Fruit fly (Drosophila melanogaster): ENCODE results near the gene CG42818.
A peak's percentile ranks its signal among the peaks of the same experiment; 100 is the strongest.

CG42818 gene

DNA sequence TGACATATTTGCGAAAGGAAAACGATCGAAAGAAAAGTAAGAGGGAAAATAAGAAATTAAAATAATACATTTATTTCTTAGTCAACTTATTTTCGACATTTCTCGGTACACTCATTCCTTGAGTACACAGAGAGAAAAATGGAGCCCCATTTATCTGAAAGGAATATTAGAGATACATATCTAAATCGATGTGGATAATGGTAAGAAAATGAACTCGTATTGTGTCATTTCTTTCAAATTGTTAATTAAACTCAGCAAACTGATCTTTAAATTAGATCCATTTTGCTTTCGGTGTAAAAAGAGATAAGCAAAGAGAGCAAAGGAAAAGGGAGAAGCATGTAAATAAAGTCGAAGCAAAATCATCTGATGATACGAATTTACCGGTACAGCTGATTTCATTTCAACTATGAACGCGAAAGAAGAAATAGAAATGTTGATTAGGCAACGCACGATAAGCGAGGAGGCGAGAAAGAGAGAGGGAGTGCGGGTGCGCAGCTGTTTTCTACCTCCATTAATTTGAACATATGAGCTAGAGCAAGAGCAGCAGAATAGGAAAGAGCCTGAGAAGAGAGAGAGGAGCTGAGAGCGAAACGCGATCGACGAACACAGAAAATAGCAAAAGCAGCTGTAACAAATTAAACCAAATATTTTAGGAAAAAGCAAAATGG, 44.1 kb downstream of the CG42818 start (continued):
- TF ChIP-seq nmo (GFP tag; optimal IDR thresholded peaks at IDR 0.05): peak; percentile 90
- peak; percentile 56 for TF ChIP-seq sug (tag; optimal IDR thresholded peaks at IDR 0.05)
- peak; percentile 74 for TF ChIP-seq CG12744 (GFP tag; optimal IDR thresholded peaks at IDR 0.05)
- TF ChIP-seq CG13424 (tag; optimal IDR thresholded peaks at IDR 0.05): peak; percentile 87
- TF ChIP-seq CG11695 (GFP tag; IDR thresholded peaks at IDR 0.05): no peak
- peak; percentile 86 for TF ChIP-seq gro (GFP tag; optimal IDR thresholded peaks at IDR 0.05)
- TF ChIP-seq Six4 (GFP tag; optimal IDR thresholded peaks at IDR 0.05): peak; percentile 91
- peak; percentile 86 to 97 for TF ChIP-seq Pdp1 (GFP tag; optimal IDR thresholded peaks at IDR 0.05)
- TF ChIP-seq jing (GFP tag; optimal IDR thresholded peaks at IDR 0.05): peak; percentile 86
- TF ChIP-seq corto (GFP tag; optimal IDR thresholded peaks at IDR 0.05): peak; percentile 77
- TF ChIP-seq CG17912 (GFP tag; optimal IDR thresholded peaks at IDR 0.05): peak; percentile 35
- TF ChIP-seq CG6813 (GFP tag; optimal IDR thresholded peaks at IDR 0.05): peak; percentile 80
- TF ChIP-seq Rx (GFP tag; IDR thresholded peaks at IDR 0.05): no peak
- TF ChIP-seq CG7839 (tag; optimal IDR thresholded peaks at IDR 0.05): peak; percentile 92
- TF ChIP-seq GATAe (GFP tag; conservative IDR thresholded peaks at IDR 0.05): no peak
- TF ChIP-seq Bdp1 (GFP tag; optimal IDR thresholded peaks at IDR 0.05): peak; percentile 76
- no peak for TF ChIP-seq CG17612 (GFP tag; IDR thresholded peaks at IDR 0.05)
- no peak for TF ChIP-seq al (GFP tag; IDR thresholded peaks at IDR 0.05)
- peak; percentile 31 for TF ChIP-seq CTCF (GFP tag; optimal IDR thresholded peaks at IDR 0.05)
- TF ChIP-seq run (tag; optimal IDR thresholded peaks at IDR 0.05): peak; percentile 59
- TF ChIP-seq phol (tag; optimal IDR thresholded peaks at IDR 0.05): peak; percentile 92
- peak; percentile 46 for TF ChIP-seq Elba2 (GFP tag; optimal IDR thresholded peaks at IDR 0.05)
- peak; percentile 82 for TF ChIP-seq shn (GFP tag; optimal IDR thresholded peaks at IDR 0.05)
- TF ChIP-seq NC2β (GFP tag; optimal IDR thresholded peaks at IDR 0.05): peak; percentile 85
- TF ChIP-seq CG15601 (tag; optimal IDR thresholded peaks at IDR 0.05): peak; percentile 75
- peak; percentile 84 for TF ChIP-seq CG8944 (GFP tag; optimal IDR thresholded peaks at IDR 0.05)
- peak; percentile 73 for TF ChIP-seq sd (tag; optimal IDR thresholded peaks at IDR 0.05)
- peak; percentile 86 for TF ChIP-seq az2 (GFP tag; optimal IDR thresholded peaks at IDR 0.05)
- TF ChIP-seq Fer3 (tag; optimal IDR thresholded peaks at IDR 0.05): peak; percentile 92
- TF ChIP-seq sens-2 (GFP tag; IDR thresholded peaks at IDR 0.05): no peak
- TF ChIP-seq PHDP (tag; optimal IDR thresholded peaks at IDR 0.05): peak; percentile 92
- TF ChIP-seq Hr51 (GFP tag; optimal IDR thresholded peaks at IDR 0.05): peak; percentile 71 to 88
- TF ChIP-seq HHEX (GFP tag; optimal IDR thresholded peaks at IDR 0.05): peak; percentile 87
- TF ChIP-seq CG10431 (GFP tag; optimal IDR thresholded peaks at IDR 0.05): peak; percentile 65
- TF ChIP-seq dimm (GFP tag; IDR thresholded peaks at IDR 0.05): no peak
- peak; percentile 70 for TF ChIP-seq disco-r (GFP tag; optimal IDR thresholded peaks at IDR 0.05)
- peak; percentile 97 for TF ChIP-seq Ets65A (GFP tag)
- peak; percentile 93 for TF ChIP-seq CG7786 (GFP tag; optimal IDR thresholded peaks at IDR 0.05)
- TF ChIP-seq tgo (GFP tag; IDR thresholded peaks at IDR 0.05): no peak
- TF ChIP-seq CG17385 (GFP tag; optimal IDR thresholded peaks at IDR 0.05): peak; percentile 79
- TF ChIP-seq her (GFP tag; optimal IDR thresholded peaks at IDR 0.05): peak; percentile 87
- TF ChIP-seq tll (GFP tag; optimal IDR thresholded peaks at IDR 0.05): no peak
- TF ChIP-seq CHES-1-like (GFP tag; optimal IDR thresholded peaks at IDR 0.05): peak; percentile 74
- no peak for TF ChIP-seq D (optimal IDR thresholded peaks at IDR 0.05)
- peak; percentile 81 for TF ChIP-seq D (GFP tag; optimal IDR thresholded peaks at IDR 0.05)
- TF ChIP-seq CG6654 (GFP tag; optimal IDR thresholded peaks at IDR 0.05): peak; percentile 66
- TF ChIP-seq Neu2 (GFP tag; optimal IDR thresholded peaks at IDR 0.05; ENCODE audit: borderline replicate concordance): peak; percentile 63
- peak; percentile 12 for TF ChIP-seq nom (GFP tag; optimal IDR thresholded peaks at IDR 0.05)
- TF ChIP-seq CG11560 (tag; IDR thresholded peaks at IDR 0.05): no peak
- TF ChIP-seq CG42726 (GFP tag; IDR thresholded peaks at IDR 0.05; ENCODE audit: partially characterized antibody): no peak
